Worm (Caenorhabditis elegans) whole organism, young adult: ENCODE measurements around the gene cyp-23A1.

Experiments
- C17E4.6 ChIP-seq: fragments of 200-800 bp; sonication (Bioruptor generic); IDR thresholded peaks from 2 replicates; pipeline ENCODE4 v1.3.6; 2022; ENCODE audit warnings: missing genetic modification reagents, missing genetic modification characterization, missing compliant biosample characterization
- efl-1 ChIP-seq: fragments of 150-350 bp; optimal IDR thresholded peaks from 2 replicates; lab custom pipeline; 2014; ENCODE audit warnings: missing biosample characterization, missing genetic modification reagents, missing genetic modification characterization
- pha-4 ChIP-seq: fragments of 150-350 bp; sonication (generic microtip); optimal IDR thresholded peaks from 2 replicates; lab custom pipeline; 2014; ENCODE audit warnings: missing biosample characterization, missing genetic modification reagents, missing genetic modification characterization
- somi-1 ChIP-seq: fragments of 200-800 bp; sonication (Bioruptor generic); optimal IDR thresholded peaks from 2 replicates; lab custom pipeline; 2018; ENCODE audit warnings: mild to moderate bottlenecking, missing genetic modification characterization, missing compliant biosample characterization

- TF ChIP-seq pha-4 (tag; lab: Kevin White, UChicago): no peak
- TF ChIP-seq C17E4.6 (GFP tag; lab: Robert Waterston, UW): no peak
- no peak for TF ChIP-seq efl-1 (GFP tag; lab: Kevin White, UChicago)
- no peak for TF ChIP-seq somi-1
Observed at ce11 chrII:4540631-4541030, 28.6 kb downstream of the cyp-23A1 start, which contains the start of gene sra-36.
